Worm (Caenorhabditis elegans) whole organism, mixed stage, embryonic: ENCODE measurements around the gene cest-34.
A peak's percentile ranks its signal among the peaks of the same experiment; 100 is the strongest.

Experiments used
- M03D4.4 ChIP-seq: sonication (generic microtip); optimal IDR thresholded peaks from 2 replicates; lab custom pipeline; 2017; ENCODE audit warnings: mild to moderate bottlenecking, missing genetic modification characterization, missing compliant biosample characterization
- bed-3 ChIP-seq: fragments of 200-800 bp; sonication (Bioruptor generic); optimal IDR thresholded peaks from 3 replicates; lab custom pipeline; 2018; ENCODE audit warnings: mild to moderate bottlenecking, missing genetic modification characterization, moderate library complexity, missing compliant biosample characterization
- blmp-1 ChIP-seq: fragments of 150-350 bp; optimal IDR thresholded peaks from 2 replicates; lab custom pipeline; 2014; ENCODE audit warnings: missing biosample characterization, missing genetic modification characterization
- ceh-39 ChIP-seq: fragments of 150-350 bp; optimal IDR thresholded peaks from 2 replicates; lab custom pipeline; 2014; ENCODE audit warnings: missing biosample characterization, missing genetic modification characterization
- ceh-43 ChIP-seq: fragments of 200-800 bp; sonication (Bioruptor generic); optimal IDR thresholded peaks from 2 replicates; lab custom pipeline; 2018; ENCODE audit warnings: mild to moderate bottlenecking, missing genetic modification characterization, moderate library complexity, missing compliant biosample characterization
- ceh-83 ChIP-seq: fragments of 200-800 bp; sonication (Bioruptor generic); optimal IDR thresholded peaks from 2 replicates; lab custom pipeline; 2018; ENCODE audit warnings: mild to moderate bottlenecking, missing genetic modification characterization, missing compliant biosample characterization
- ces-1 ChIP-seq: fragments of 150-350 bp; optimal IDR thresholded peaks from 2 replicates; lab custom pipeline; 2014; ENCODE audit warnings: missing biosample characterization, missing genetic modification reagents, missing genetic modification characterization
- drap-1 ChIP-seq: fragments of 200-800 bp; sonication (Bioruptor generic); optimal IDR thresholded peaks from 3 replicates; lab custom pipeline; 2018; ENCODE audit warnings: mild to moderate bottlenecking, missing genetic modification characterization, missing compliant biosample characterization
- elt-1 ChIP-seq: sonication (generic microtip); optimal IDR thresholded peaks from 2 replicates; lab custom pipeline; 2017; ENCODE audit warnings: missing genetic modification characterization, mild to moderate bottlenecking, missing compliant biosample characterization, antibody characterized with exemption, moderate library complexity, borderline replicate concordance; ENCODE audit not compliant: insufficient read depth
- elt-3 ChIP-seq: fragments of 150-350 bp; optimal IDR thresholded peaks from 2 replicates; lab custom pipeline; 2014; ENCODE audit warnings: missing biosample characterization, missing genetic modification characterization
- flh-1 ChIP-seq: fragments of 200-800 bp; sonication (Bioruptor generic); optimal IDR thresholded peaks from 2 replicates; lab custom pipeline; 2018; ENCODE audit warnings: mild to moderate bottlenecking, missing genetic modification characterization, moderate library complexity, missing compliant biosample characterization
- hlh-1 ChIP-seq: fragments of 150-350 bp; optimal IDR thresholded peaks from 2 replicates; lab custom pipeline; 2014; ENCODE audit warnings: missing biosample characterization, missing genetic modification reagents, missing genetic modification characterization
- lin-32 ChIP-seq: fragments of 200-800 bp; sonication (Bioruptor generic); optimal IDR thresholded peaks from 2 replicates; lab custom pipeline; 2018; ENCODE audit warnings: mild to moderate bottlenecking, missing genetic modification characterization, missing compliant biosample characterization
- lsy-2 ChIP-seq: fragments of 150-350 bp; optimal IDR thresholded peaks from 2 replicates; lab custom pipeline; 2014; ENCODE audit warnings: missing biosample characterization, missing genetic modification characterization
- mep-1 ChIP-seq: fragments of 150-350 bp; optimal IDR thresholded peaks from 2 replicates; lab custom pipeline; 2017; ENCODE audit warnings: missing biosample characterization, missing genetic modification reagents, missing genetic modification characterization, inconsistent platforms
- mls-2 ChIP-seq: sonication (generic microtip); optimal IDR thresholded peaks from 2 replicates; lab custom pipeline; 2016; ENCODE audit warnings: mild to moderate bottlenecking, missing genetic modification characterization, moderate library complexity, missing compliant biosample characterization
- nhr-12 ChIP-seq: fragments of 150-350 bp; optimal IDR thresholded peaks from 2 replicates; lab custom pipeline; 2014; ENCODE audit warnings: missing biosample characterization, missing genetic modification characterization
- nhr-237 ChIP-seq: fragments of 150-350 bp; optimal IDR thresholded peaks from 2 replicates; lab custom pipeline; 2014; ENCODE audit warnings: missing biosample characterization, missing genetic modification characterization
- nhr-28 ChIP-seq: fragments of 150-350 bp; optimal IDR thresholded peaks from 2 replicates; lab custom pipeline; 2014; ENCODE audit warnings: missing biosample characterization, missing genetic modification characterization
- nhr-76 ChIP-seq: sonication (generic microtip); optimal IDR thresholded peaks from 2 replicates; lab custom pipeline; 2017; ENCODE audit warnings: missing biosample characterization, missing genetic modification characterization
- pha-4 ChIP-seq: fragments of 150-350 bp; optimal IDR thresholded peaks from 2 replicates; lab custom pipeline; 2018; ENCODE audit warnings: missing biosample characterization, missing genetic modification reagents, missing genetic modification characterization
- snpc-4 ChIP-seq: fragments of 150-350 bp; optimal IDR thresholded peaks from 2 replicates; lab custom pipeline; 2014; ENCODE audit warnings: missing biosample characterization, missing genetic modification characterization
- tbx-8 ChIP-seq: fragments of 200-800 bp; sonication (Bioruptor generic); optimal IDR thresholded peaks from 2 replicates; lab custom pipeline; 2018; ENCODE audit warnings: mild to moderate bottlenecking, missing genetic modification characterization, moderate library complexity, missing compliant biosample characterization
- unc-39 ChIP-seq: fragments of 150-350 bp; optimal IDR thresholded peaks from 2 replicates; lab custom pipeline; 2014; ENCODE audit warnings: missing biosample characterization, missing genetic modification characterization
- unc-62 ChIP-seq: fragments of 150-350 bp; optimal IDR thresholded peaks from 2 replicates; lab custom pipeline; 2014; ENCODE audit warnings: missing biosample characterization, missing genetic modification reagents, missing genetic modification characterization
- zip-8 ChIP-seq: fragments of 150-350 bp; optimal IDR thresholded peaks from 2 replicates; lab custom pipeline; 2014; ENCODE audit warnings: missing biosample characterization, missing genetic modification characterization
- ztf-11 ChIP-seq: fragments of 150-350 bp; optimal IDR thresholded peaks from 2 replicates; lab custom pipeline; 2014; ENCODE audit warnings: missing biosample characterization, missing genetic modification characterization

cest-34 gene

DNA sequence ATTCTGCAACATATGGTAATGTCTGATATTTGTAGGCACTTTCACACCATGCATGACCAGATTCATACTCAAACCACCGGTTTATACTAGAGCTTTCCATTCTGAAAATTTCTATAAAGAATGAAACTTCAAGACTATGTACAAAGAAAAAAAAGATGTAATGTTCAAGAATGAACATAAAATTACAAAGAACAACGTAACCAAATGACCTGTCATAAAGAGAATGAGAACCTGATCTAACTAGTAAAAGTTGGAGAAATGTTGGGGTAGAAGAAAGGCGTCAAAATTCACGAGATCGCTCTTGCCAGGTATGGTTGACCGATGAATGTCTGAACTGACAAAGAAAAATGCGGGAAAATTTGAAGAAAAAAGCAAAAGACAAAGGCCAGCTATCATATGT, 21.0 kb downstream of the cest-34 start, which contains the start of gene W02F12.2:
W02F12.2 (minus strand) TSS at position 101 of the 400 bp plus-strand sequence.
- TF ChIP-seq elt-1 (tag; lab: Kevin White, UChicago) (no peak), M03D4.4 (tag; lab: Kevin White, UChicago) (no peak), pha-4 (tag; lab: Kevin White, UChicago) (no peak), nhr-12 (no peak), nhr-28 (no peak), mep-1 (tag; lab: Kevin White, UChicago) (no peak), unc-62 (GFP tag; lab: Kevin White, UChicago) (no peak), hlh-1 (tag; lab: Kevin White, UChicago) (no peak), ces-1 (GFP tag; lab: Kevin White, UChicago) (no peak), ceh-43 (GFP tag; lab: Kevin White, UChicago) (no peak), nhr-76 (no peak), ztf-11 (tag; lab: Kevin White, UChicago) (no peak), lsy-2 (tag; lab: Kevin White, UChicago) (no peak), bed-3 (GFP tag; lab: Kevin White, UChicago) (no peak), flh-1 (GFP tag; lab: Kevin White, UChicago) (no peak), drap-1 (GFP tag; lab: Kevin White, UChicago) (no peak)
- TF ChIP-seq, all 35 proteins: peak for 0

DNA sequence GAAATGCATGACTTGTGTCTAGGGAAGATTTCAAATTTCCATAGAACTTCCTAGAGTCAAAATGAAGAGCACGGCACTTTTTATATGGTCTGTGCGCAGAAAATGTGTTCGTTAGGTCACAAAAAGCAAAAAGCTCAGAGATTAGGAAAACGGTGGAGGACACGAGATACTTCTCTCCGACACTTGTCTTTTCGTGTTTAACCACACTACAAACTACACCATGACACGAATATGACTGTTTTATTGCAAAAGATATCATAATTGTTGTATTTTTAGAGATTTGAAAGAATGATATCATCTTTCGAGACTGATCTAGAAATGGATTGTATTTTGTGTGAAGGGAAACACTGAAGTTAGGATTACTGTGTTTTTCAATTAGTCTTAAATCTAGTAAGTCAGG, 22.4 kb downstream of the cest-34 start:
- no peak for TF ChIP-seq zip-8 (tag; lab: Kevin White, UChicago)
- TF ChIP-seq ztf-11 (tag; lab: Kevin White, UChicago) = no peak
- no peak for TF ChIP-seq ces-1 (GFP tag; lab: Kevin White, UChicago)
- TF ChIP-seq snpc-4 = no peak
- no peak for TF ChIP-seq lin-32 (GFP tag; lab: Kevin White, UChicago)
- no peak for TF ChIP-seq ceh-39 (tag; lab: Kevin White, UChicago)
- TF ChIP-seq ceh-83 (GFP tag; lab: Kevin White, UChicago) = no peak
- TF ChIP-seq unc-39 (tag; lab: Kevin White, UChicago) = no peak
- no peak for TF ChIP-seq ceh-43 (GFP tag; lab: Kevin White, UChicago)
- TF ChIP-seq pha-4 (tag; lab: Kevin White, UChicago) = no peak
- no peak for TF ChIP-seq lsy-2 (tag; lab: Kevin White, UChicago)
- no peak for TF ChIP-seq mep-1 (tag; lab: Kevin White, UChicago)
- no peak for TF ChIP-seq elt-3 (tag; lab: Kevin White, UChicago)
- TF ChIP-seq unc-62 (GFP tag; lab: Kevin White, UChicago) = no peak

DNA sequence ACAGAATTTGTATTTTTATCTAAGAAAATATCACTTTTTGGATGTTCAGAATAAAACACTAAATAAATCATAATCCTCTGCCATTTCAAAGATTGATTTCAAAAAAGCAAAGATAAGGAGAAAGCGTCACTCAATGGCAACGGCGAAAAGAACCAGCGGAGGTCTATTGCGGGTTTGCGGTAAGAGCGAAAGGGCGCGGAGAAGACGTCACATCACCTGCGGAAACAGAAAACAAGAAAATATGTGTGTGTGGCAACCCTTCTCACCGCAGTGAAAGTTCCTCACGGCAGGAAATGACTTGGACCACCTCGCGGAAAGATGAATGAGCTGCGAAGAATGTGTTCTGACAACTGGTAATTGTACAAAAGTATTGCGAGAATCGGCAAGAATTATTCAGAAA, 23.2 kb downstream of the cest-34 start:
- no peak for TF ChIP-seq M03D4.4 (tag; lab: Kevin White, UChicago)
- no peak for TF ChIP-seq nhr-76
- no peak for TF ChIP-seq elt-3 (tag; lab: Kevin White, UChicago)
- no peak for TF ChIP-seq mls-2 (tag; lab: Kevin White, UChicago)
- peak; percentile 82 for TF ChIP-seq blmp-1 (tag; lab: Kevin White, UChicago)
- no peak for TF ChIP-seq lsy-2 (tag; lab: Kevin White, UChicago)
- TF ChIP-seq elt-1 (tag; lab: Kevin White, UChicago) = no peak
- TF ChIP-seq nhr-237 (tag; lab: Kevin White, UChicago) = no peak

DNA sequence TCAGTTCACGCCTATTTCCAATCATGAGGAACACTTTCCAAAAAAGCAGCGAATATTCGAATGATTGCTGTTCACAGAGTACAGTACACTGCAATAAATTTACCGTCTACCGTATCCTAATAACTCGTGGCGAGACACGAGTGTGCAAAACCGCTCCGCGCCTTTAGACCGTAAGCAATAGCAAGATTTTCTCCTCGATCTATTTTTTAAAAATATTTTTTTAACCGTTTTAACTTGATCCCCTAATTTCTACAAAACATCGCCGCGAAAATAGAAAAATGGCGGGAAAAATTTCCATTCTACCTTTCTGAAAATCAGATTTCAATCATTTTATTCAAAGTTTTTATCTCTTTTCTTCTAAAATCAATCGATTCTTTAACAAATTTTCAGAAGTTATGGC, 26.1 kb downstream of the cest-34 start, which contains the start of gene era-1:
era-1 (plus strand) TSS at position 366 of the 400 bp plus-strand sequence.
- TF ChIP-seq zip-8 (tag; lab: Kevin White, UChicago) = no peak
- TF ChIP-seq tbx-8 (GFP tag; lab: Kevin White, UChicago) = no peak
- no peak for TF ChIP-seq flh-1 (GFP tag; lab: Kevin White, UChicago)
- TF ChIP-seq ztf-11 (tag; lab: Kevin White, UChicago) = no peak
- no peak for TF ChIP-seq unc-39 (tag; lab: Kevin White, UChicago)
- TF ChIP-seq ceh-39 (tag; lab: Kevin White, UChicago) = no peak
- TF ChIP-seq nhr-12 = no peak
- no peak for TF ChIP-seq M03D4.4 (tag; lab: Kevin White, UChicago)

ce11 chrV:6704482-6704881, 27.9 kb downstream of the cest-34 start:
- TF ChIP-seq mep-1 (tag; lab: Kevin White, UChicago) = no peak
- TF ChIP-seq snpc-4 = no peak

ce11 chrV:6705367-6705766, 28.8 kb downstream of the cest-34 start:
- TF ChIP-seq zip-8 (tag; lab: Kevin White, UChicago) (peak; percentile 91), ceh-43 (GFP tag; lab: Kevin White, UChicago) (no peak), lin-32 (GFP tag; lab: Kevin White, UChicago) (no peak), nhr-237 (tag; lab: Kevin White, UChicago) (no peak)
